Fruit fly (Drosophila melanogaster) whole organism, wandering third instar larva: ENCODE measurements around the gene CG32181.
A peak's percentile ranks its signal among the peaks of the same experiment; 100 is the strongest.

Experiments used
- Abd-B ChIP-seq: fragments of >200 bp; optimal IDR thresholded peaks from 2 replicates; lab custom pipeline; 2017; ENCODE audit warnings: missing biosample characterization, missing genetic modification characterization
- CG32264 ChIP-seq: fragments of 200-800 bp; sonication (Bioruptor generic); optimal IDR thresholded peaks from 2 replicates; lab custom pipeline; 2016; ENCODE audit warnings: missing biosample characterization, missing genetic modification characterization
- CrebA ChIP-seq: fragments of 200-800 bp; sonication (Bioruptor generic); optimal IDR thresholded peaks from 2 replicates; lab custom pipeline; 2016; ENCODE audit warnings: missing biosample characterization, mild to moderate bottlenecking, missing genetic modification characterization, borderline replicate concordance
- Dfd ChIP-seq: fragments of >200 bp; optimal IDR thresholded peaks from 2 replicates; lab custom pipeline; 2017; ENCODE audit warnings: missing biosample characterization, missing genetic modification characterization
- GATAd ChIP-seq: sonication (Bioruptor generic); optimal IDR thresholded peaks from 2 replicates; lab custom pipeline; 2016; ENCODE audit warnings: missing biosample characterization, missing genetic modification characterization
- HLH106 ChIP-seq: fragments of 200-800 bp; optimal IDR thresholded peaks from 3 replicates; lab custom pipeline; 2019; ENCODE audit warnings: missing biosample characterization, mild to moderate bottlenecking, missing genetic modification characterization, moderate library complexity
- Hr78 ChIP-seq: fragments of >200 bp; optimal IDR thresholded peaks from 2 replicates; lab custom pipeline; 2017; ENCODE audit warnings: missing biosample characterization, missing genetic modification characterization
- Hr83 ChIP-seq: fragments of 200-300 bp; sonication (Bioruptor generic); optimal IDR thresholded peaks from 2 replicates; lab custom pipeline; 2016; ENCODE audit warnings: missing biosample characterization, mild to moderate bottlenecking, missing genetic modification characterization, moderate library complexity; ENCODE audit not compliant: poor library complexity, severe bottlenecking
- Jra ChIP-seq: sonication (Bioruptor generic); optimal IDR thresholded peaks from 2 replicates; lab custom pipeline; 2016; ENCODE audit warnings: missing biosample characterization, missing genetic modification characterization
- Mio ChIP-seq: sonication (Bioruptor generic); optimal IDR thresholded peaks from 2 replicates; lab custom pipeline; 2016; ENCODE audit warnings: missing biosample characterization, missing genetic modification characterization
- Myc ChIP-seq: fragments of >200 bp; optimal IDR thresholded peaks from 2 replicates; lab custom pipeline; 2017
- N ChIP-seq: fragments of >200 bp; optimal IDR thresholded peaks from 2 replicates; lab custom pipeline; 2018; ENCODE audit warnings: missing biosample characterization, missing external identifiers, missing genetic modification characterization
- OdsH ChIP-seq: fragments of 200-800 bp; sonication (Bioruptor generic); optimal IDR thresholded peaks from 2 replicates; lab custom pipeline; 2016; ENCODE audit warnings: missing biosample characterization, mild to moderate bottlenecking, missing genetic modification characterization
- Sp1 ChIP-seq: fragments of 200-800 bp; sonication (Bioruptor generic); optimal IDR thresholded peaks from 3 replicates; lab custom pipeline; 2019; ENCODE audit warnings: missing biosample characterization, mild to moderate bottlenecking, missing genetic modification characterization, moderate library complexity
- Vsx2 ChIP-seq: fragments of 200-300, 225-300 bp; sonication (Bioruptor generic); optimal IDR thresholded peaks from 2 replicates; lab custom pipeline; 2018; ENCODE audit warnings: missing biosample characterization, missing genetic modification characterization; ENCODE audit not compliant: partially characterized antibody
- br ChIP-seq: fragments of 200-800 bp; sonication (Bioruptor generic); optimal IDR thresholded peaks from 2 replicates; lab custom pipeline; 2016; ENCODE audit warnings: missing biosample characterization, missing genetic modification characterization
- brk ChIP-seq: fragments of 200-800 bp; sonication (Bioruptor generic); optimal IDR thresholded peaks from 2 replicates; lab custom pipeline; 2016; ENCODE audit warnings: missing biosample characterization, mild to moderate bottlenecking, missing genetic modification characterization
- dl ChIP-seq, 2 experiments: fragments of 175-275, 200-275 bp in 1 of 2; fragments of 200-275 bp in 1 of 2; sonication (Bioruptor generic); optimal IDR thresholded peaks; lab custom pipeline; 2018; ENCODE audit warnings: mild to moderate bottlenecking in 2 of 2, missing biosample characterization in 2 of 2, missing genetic modification characterization in 2 of 2, moderate library complexity in 2 of 2; ENCODE audit not compliant: partially characterized antibody in 2 of 2, insufficient read depth in 1 of 2
- dmrt93B ChIP-seq: fragments of 200-800 bp; sonication (Bioruptor generic); optimal IDR thresholded peaks from 2 replicates; lab custom pipeline; 2018; ENCODE audit warnings: missing biosample characterization, mild to moderate bottlenecking, missing genetic modification characterization
- dsf ChIP-seq: sonication (Bioruptor generic); optimal IDR thresholded peaks from 2 replicates; lab custom pipeline; 2016; ENCODE audit warnings: missing biosample characterization, missing genetic modification characterization, borderline replicate concordance
- ey ChIP-seq: fragments of 200-800 bp; sonication (Bioruptor generic); optimal IDR thresholded peaks from 2 replicates; lab custom pipeline; 2016; ENCODE audit warnings: missing biosample characterization, missing genetic modification characterization
- foxo ChIP-seq, 2 experiments: fragments of 200-800 bp; sonication (Bioruptor generic); optimal IDR thresholded peaks; 2 replicates in 1 of 2; 3 replicates in 1 of 2; lab custom pipeline; 2016 to 2017; ENCODE audit warnings: missing biosample characterization in 2 of 2, missing genetic modification characterization in 2 of 2
- fru ChIP-seq: fragments of 200-800 bp; sonication (Bioruptor generic); optimal IDR thresholded peaks from 3 replicates; lab custom pipeline; 2016; ENCODE audit warnings: missing biosample characterization, mild to moderate bottlenecking, missing genetic modification characterization
- jim ChIP-seq: fragments of 175-275, 200-325 bp; sonication (Bioruptor generic); optimal IDR thresholded peaks from 2 replicates; lab custom pipeline; 2016; ENCODE audit warnings: missing biosample characterization, mild to moderate bottlenecking, missing genetic modification characterization
- lola ChIP-seq: fragments of >200 bp; optimal IDR thresholded peaks from 2 replicates; lab custom pipeline; 2017; ENCODE audit warnings: missing biosample characterization, missing genetic modification characterization
- pan ChIP-seq: fragments of >200 bp; optimal IDR thresholded peaks from 2 replicates; lab custom pipeline; 2017
- psq ChIP-seq: fragments of 200-800 bp; sonication (Bioruptor generic); optimal IDR thresholded peaks from 3 replicates; lab custom pipeline; 2017; ENCODE audit warnings: missing biosample characterization, mild to moderate bottlenecking, missing genetic modification characterization, moderate library complexity
- rgr ChIP-seq: fragments of 200-800 bp; sonication (Bioruptor generic); optimal IDR thresholded peaks from 3 replicates; lab custom pipeline; 2016; ENCODE audit warnings: missing biosample characterization, mild to moderate bottlenecking, missing genetic modification characterization
- sage ChIP-seq: fragments of 200-800 bp; sonication (Bioruptor generic); optimal IDR thresholded peaks from 2 replicates; lab custom pipeline; 2016; ENCODE audit warnings: missing biosample characterization, mild to moderate bottlenecking, missing genetic modification characterization
- sv ChIP-seq: fragments of 200-800 bp; sonication (Bioruptor generic); optimal IDR thresholded peaks from 3 replicates; lab custom pipeline; 2016; ENCODE audit warnings: missing biosample characterization, missing genetic modification characterization
- woc ChIP-seq: sonication (Bioruptor generic); optimal IDR thresholded peaks from 2 replicates; lab custom pipeline; 2016; ENCODE audit warnings: missing biosample characterization, mild to moderate bottlenecking, missing genetic modification characterization

CG32181 gene

dm6 chr3L:17757156-17758083 is 2.1 kb upstream of the CG32181 start (continued):
- peak; percentile 50 for TF ChIP-seq psq (GFP tag; lab: Kevin White, UChicago)
- TF ChIP-seq jim (GFP tag; lab: Kevin White, UChicago): no peak

- TF ChIP-seq rgr (GFP tag; lab: Kevin White, UChicago): no peak
- no peak for TF ChIP-seq sv
- TF ChIP-seq Sp1 (GFP tag; lab: Kevin White, UChicago): no peak
- no peak for TF ChIP-seq Vsx2 (GFP tag; lab: Kevin White, UChicago)
- no peak for TF ChIP-seq sage (GFP tag; lab: Kevin White, UChicago)
- no peak for TF ChIP-seq Myc
- no peak for TF ChIP-seq brk (GFP tag; lab: Kevin White, UChicago)
- no peak for TF ChIP-seq CrebA
- TF ChIP-seq dmrt93B (GFP tag; lab: Kevin White, UChicago): no peak
- TF ChIP-seq Abd-B (GFP tag; lab: Kevin White, UChicago): no peak
- TF ChIP-seq HLH106 (tag; lab: Kevin White, UChicago): no peak
- TF ChIP-seq GATAd (GFP tag; lab: Kevin White, UChicago): no peak
- no peak for TF ChIP-seq Dfd (GFP tag; lab: Kevin White, UChicago)
- no peak for TF ChIP-seq Jra (GFP tag; lab: Kevin White, UChicago)
- TF ChIP-seq, all 38 proteins: peak for 0
Measured at dm6 chr3L:17758084-17758211, 1.5 kb upstream of the CG32181 start, which contains the start of gene CG32182. CG32182 (plus strand) TSS chr3L:17758112.

- TF ChIP-seq Hr83 (GFP tag; lab: Kevin White, UChicago) (no peak), HLH106 (tag; lab: Kevin White, UChicago) (no peak), Abd-B (GFP tag; lab: Kevin White, UChicago) (no peak), dsf (GFP tag; lab: Kevin White, UChicago) (no peak), lola (GFP tag; lab: Kevin White, UChicago) (no peak), OdsH (GFP tag; lab: Kevin White, UChicago) (no peak), Vsx2 (GFP tag; lab: Kevin White, UChicago) (no peak)
Measured at dm6 chr3L:17763987-17764386, 4.5 kb downstream of the CG32181 start, which contains the start of the genes Adgf-A and Adgf-A2. Adgf-A (minus strand) TSS chr3L:17764158. Adgf-A2 (minus strand) TSS chr3L:17764158.

- TF ChIP-seq Vsx2 (GFP tag; lab: Kevin White, UChicago) (no peak), woc (no peak), ey (GFP tag; lab: Kevin White, UChicago) (no peak), GATAd (GFP tag; lab: Kevin White, UChicago) (no peak), Jra (GFP tag; lab: Kevin White, UChicago) (no peak), Mio (GFP tag; lab: Kevin White, UChicago) (no peak), lola (GFP tag; lab: Kevin White, UChicago) (no peak), br (GFP tag; lab: Kevin White, UChicago) (no peak), foxo (GFP tag; optimal IDR thresholded peaks at IDR 0.05; lab: Kevin White, UChicago) (no peak), Sp1 (GFP tag; lab: Kevin White, UChicago) (no peak), jim (GFP tag; lab: Kevin White, UChicago) (no peak), sv (no peak), sage (GFP tag; lab: Kevin White, UChicago) (no peak), N (GFP tag; lab: Kevin White, UChicago) (no peak), dsf (GFP tag; lab: Kevin White, UChicago) (no peak), Abd-B (GFP tag; lab: Kevin White, UChicago) (no peak), pan (no peak), CG32264 (no peak), dmrt93B (GFP tag; lab: Kevin White, UChicago) (no peak)
Measured at dm6 chr3L:17791067-17791466, 31.6 kb downstream of the CG32181 start.

- no peak for TF ChIP-seq N (GFP tag; lab: Kevin White, UChicago)
- TF ChIP-seq Hr83 (GFP tag; lab: Kevin White, UChicago): no peak
- no peak for TF ChIP-seq Myc
- TF ChIP-seq Abd-B (GFP tag; lab: Kevin White, UChicago): no peak
- TF ChIP-seq dl (GFP tag; optimal IDR thresholded peaks at IDR 0.05; lab: Kevin White, UChicago; ENCODE audit: insufficient read depth in 1 of 2, partially characterized antibody in 2 of 2): no peak
- TF ChIP-seq fru (GFP tag; lab: Kevin White, UChicago): no peak
- no peak for TF ChIP-seq Hr78 (GFP tag; lab: Kevin White, UChicago)
Measured at dm6 chr3L:17791467-17791494, 31.8 kb downstream of the CG32181 start, which contains the start of gene CG42815. CG42815 (minus strand) TSS chr3L:17791486.
